Worm (Caenorhabditis elegans) whole organism, L3 larva: Measurements from ENCODE around the gene clec-78.
A peak's percentile ranks its signal among the peaks of the same experiment; 100 is the strongest.

Experiments
- R02D3.7 ChIP-seq: fragments of 150-350 bp; optimal IDR thresholded peaks from 2 replicates; lab custom pipeline; 2014; ENCODE audit warnings: missing biosample characterization, missing genetic modification characterization
- ZK546.5 ChIP-seq: sonication (generic microtip); optimal IDR thresholded peaks from 2 replicates; lab custom pipeline; 2017; ENCODE audit warnings: missing biosample characterization, missing genetic modification characterization
- aly-2 ChIP-seq: fragments of 150-350 bp; optimal IDR thresholded peaks from 2 replicates; lab custom pipeline; 2014; ENCODE audit warnings: missing biosample characterization, missing genetic modification characterization
- ama-1 ChIP-seq: fragments of 150-350 bp; optimal IDR thresholded peaks from 2 replicates; lab custom pipeline; 2018
- daf-12 ChIP-seq: fragments of 150-350 bp; optimal IDR thresholded peaks from 2 replicates; lab custom pipeline; 2014; ENCODE audit warnings: missing biosample characterization, missing genetic modification reagents, missing genetic modification characterization
- egl-27 ChIP-seq: sonication (generic microtip); optimal IDR thresholded peaks from 4 replicates; lab custom pipeline; 2017; ENCODE audit warnings: missing biosample characterization, missing genetic modification reagents, missing genetic modification characterization
- egl-5 ChIP-seq: fragments of 150-350 bp; optimal IDR thresholded peaks from 2 replicates; lab custom pipeline; 2017; ENCODE audit warnings: missing biosample characterization, missing genetic modification reagents, missing genetic modification characterization, inconsistent platforms
- elt-1 ChIP-seq: fragments of 150-350 bp; optimal IDR thresholded peaks from 2 replicates; lab custom pipeline; 2014; ENCODE audit warnings: missing biosample characterization, missing genetic modification characterization
- elt-2 ChIP-seq: sonication (generic microtip); optimal IDR thresholded peaks from 2 replicates; lab custom pipeline; 2016; ENCODE audit warnings: missing genetic modification reagents, mild to moderate bottlenecking, missing genetic modification characterization, missing compliant biosample characterization
- elt-3 ChIP-seq, 3 experiments: fragments of 150-350 bp in 1 of 3; sonication (generic microtip) in 2 of 3; optimal IDR thresholded peaks; 2 replicates in 2 of 3; 4 replicates in 1 of 3; lab custom pipeline; 2014 to 2017; ENCODE audit warnings: missing biosample characterization in 3 of 3, missing genetic modification characterization in 3 of 3
- eor-1 ChIP-seq, 2 experiments: fragments of 150-350 bp; optimal IDR thresholded peaks; 2 replicates each; lab custom pipeline; 2014 to 2018; ENCODE audit warnings: missing biosample characterization in 2 of 2, missing genetic modification characterization in 2 of 2
- fkh-10 ChIP-seq: sonication (generic microtip); optimal IDR thresholded peaks from 2 replicates; lab custom pipeline; 2017; ENCODE audit warnings: missing biosample characterization, missing genetic modification reagents, missing genetic modification characterization
- fkh-2 ChIP-seq: fragments of 150-350 bp; optimal IDR thresholded peaks from 2 replicates; lab custom pipeline; 2014; ENCODE audit warnings: missing biosample characterization, missing genetic modification reagents, missing genetic modification characterization
- fos-1 ChIP-seq: fragments of 150-350 bp; optimal IDR thresholded peaks from 2 replicates; lab custom pipeline; 2014; ENCODE audit warnings: missing biosample characterization, missing genetic modification characterization
- hmg-11 ChIP-seq: sonication (generic microtip); optimal IDR thresholded peaks from 2 replicates; lab custom pipeline; 2016; ENCODE audit warnings: missing genetic modification characterization, missing compliant biosample characterization
- jun-1 ChIP-seq: fragments of 150-350 bp; optimal IDR thresholded peaks from 2 replicates; lab custom pipeline; 2014; ENCODE audit warnings: missing biosample characterization, missing genetic modification reagents, missing genetic modification characterization
- lin-39 ChIP-seq: fragments of 150-350 bp; optimal IDR thresholded peaks from 2 replicates; lab custom pipeline; 2018; ENCODE audit warnings: missing biosample characterization, missing genetic modification reagents, missing genetic modification characterization
- lsy-12 ChIP-seq: sonication (generic microtip); optimal IDR thresholded peaks from 2 replicates; lab custom pipeline; 2016; ENCODE audit warnings: mild to moderate bottlenecking, missing genetic modification characterization, missing compliant biosample characterization
- mdl-1 ChIP-seq: fragments of 150-350 bp; optimal IDR thresholded peaks from 2 replicates; lab custom pipeline; 2014; ENCODE audit warnings: missing biosample characterization, missing genetic modification characterization
- mml-1 ChIP-seq: fragments of 150-350 bp; sonication (generic microtip); optimal IDR thresholded peaks from 3 replicates; lab custom pipeline; 2014; ENCODE audit warnings: missing biosample characterization, missing genetic modification characterization
- nfya-1 ChIP-seq: sonication (generic microtip); optimal IDR thresholded peaks from 2 replicates; lab custom pipeline; 2017; ENCODE audit warnings: missing genetic modification characterization, mild to moderate bottlenecking, missing compliant biosample characterization, antibody characterized with exemption, moderate library complexity; ENCODE audit not compliant: insufficient read depth
- nhr-11 ChIP-seq: fragments of 150-350 bp; optimal IDR thresholded peaks from 2 replicates; lab custom pipeline; 2014; ENCODE audit warnings: missing biosample characterization, missing genetic modification characterization
- nhr-12 ChIP-seq: fragments of 150-350 bp; optimal IDR thresholded peaks from 2 replicates; lab custom pipeline; 2014; ENCODE audit warnings: missing biosample characterization, missing genetic modification characterization
- nhr-237 ChIP-seq: fragments of 150-350 bp; optimal IDR thresholded peaks from 2 replicates; lab custom pipeline; 2014; ENCODE audit warnings: missing biosample characterization, missing genetic modification characterization
- nhr-25 ChIP-seq: sonication (generic microtip); optimal IDR thresholded peaks from 2 replicates; lab custom pipeline; 2017; ENCODE audit warnings: missing biosample characterization, missing genetic modification characterization
- nhr-28 ChIP-seq: fragments of 150-350 bp; optimal IDR thresholded peaks from 2 replicates; lab custom pipeline; 2014; ENCODE audit warnings: missing biosample characterization, missing genetic modification characterization
- nhr-43 ChIP-seq: sonication (generic microtip); optimal IDR thresholded peaks from 2 replicates; lab custom pipeline; 2016; ENCODE audit warnings: mild to moderate bottlenecking, missing genetic modification characterization, missing compliant biosample characterization; ENCODE audit not compliant: poor library complexity, severe bottlenecking
- nhr-67 ChIP-seq: fragments of 150-350 bp; optimal IDR thresholded peaks from 2 replicates; lab custom pipeline; 2014; ENCODE audit warnings: missing biosample characterization, missing genetic modification characterization
- nhr-76 ChIP-seq: fragments of 150-350 bp; sonication (generic microtip); optimal IDR thresholded peaks from 5 replicates; lab custom pipeline; 2014; ENCODE audit warnings: missing biosample characterization, missing genetic modification characterization
- nhr-77 ChIP-seq: fragments of 150-350 bp; optimal IDR thresholded peaks from 2 replicates; lab custom pipeline; 2014; ENCODE audit warnings: missing biosample characterization, missing genetic modification characterization
- pha-4 ChIP-seq: fragments of 150-350 bp; optimal IDR thresholded peaks from 2 replicates; lab custom pipeline; 2014; ENCODE audit warnings: missing biosample characterization, missing genetic modification reagents, missing genetic modification characterization
- pqm-1 ChIP-seq: fragments of 150-350 bp; optimal IDR thresholded peaks from 2 replicates; lab custom pipeline; 2017; ENCODE audit warnings: missing biosample characterization, missing genetic modification characterization, inconsistent platforms
- sea-2 ChIP-seq: fragments of 150-350 bp; sonication (generic microtip); optimal IDR thresholded peaks from 4 replicates; lab custom pipeline; 2014; ENCODE audit warnings: missing biosample characterization, missing genetic modification reagents, missing genetic modification characterization
- unc-39 ChIP-seq: sonication (generic microtip); optimal IDR thresholded peaks from 4 replicates; lab custom pipeline; 2017; ENCODE audit warnings: missing biosample characterization, missing genetic modification characterization
- unc-62 ChIP-seq: fragments of 150-350 bp; sonication (generic microtip); optimal IDR thresholded peaks from 4 replicates; lab custom pipeline; 2014; ENCODE audit warnings: missing biosample characterization, missing genetic modification reagents, missing genetic modification characterization
- zag-1 ChIP-seq: fragments of 150-350 bp; optimal IDR thresholded peaks from 2 replicates; lab custom pipeline; 2014; ENCODE audit warnings: missing biosample characterization, missing genetic modification characterization
- ztf-4 ChIP-seq: fragments of 150-350 bp; optimal IDR thresholded peaks from 2 replicates; lab custom pipeline; 2014; ENCODE audit warnings: missing biosample characterization, missing genetic modification characterization

The clec-78 gene

DNA sequence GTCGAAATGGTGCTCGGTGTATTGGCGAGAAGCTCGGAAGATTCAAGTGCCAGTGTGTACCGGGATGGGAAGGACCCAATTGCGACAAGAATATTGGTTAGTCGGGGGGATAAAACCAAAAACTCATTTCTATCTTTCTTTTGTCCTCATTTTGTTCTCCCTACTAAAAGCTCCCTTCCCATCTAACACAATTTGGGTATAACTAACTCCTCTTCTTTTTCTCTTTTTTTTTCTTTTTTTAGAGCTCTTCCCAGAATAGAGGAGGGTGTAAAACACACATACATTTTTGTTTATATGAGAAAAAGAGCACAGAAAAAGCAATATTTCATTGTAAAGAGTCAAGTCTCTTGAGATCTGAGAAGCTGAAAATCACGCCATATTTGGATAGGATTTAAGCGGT, 16.3 kb downstream of the clec-78 start:
- no peak for TF ChIP-seq elt-1 (tag; lab: Kevin White, UChicago)
- TF ChIP-seq fkh-10 (GFP tag; lab: Kevin White, UChicago) = peak; percentile 61
- TF ChIP-seq ZK546.5 (tag; lab: Kevin White, UChicago) = no peak
- TF ChIP-seq ztf-4 (tag; lab: Kevin White, UChicago) = no peak
- TF ChIP-seq, all 47 proteins: peak for 1

DNA sequence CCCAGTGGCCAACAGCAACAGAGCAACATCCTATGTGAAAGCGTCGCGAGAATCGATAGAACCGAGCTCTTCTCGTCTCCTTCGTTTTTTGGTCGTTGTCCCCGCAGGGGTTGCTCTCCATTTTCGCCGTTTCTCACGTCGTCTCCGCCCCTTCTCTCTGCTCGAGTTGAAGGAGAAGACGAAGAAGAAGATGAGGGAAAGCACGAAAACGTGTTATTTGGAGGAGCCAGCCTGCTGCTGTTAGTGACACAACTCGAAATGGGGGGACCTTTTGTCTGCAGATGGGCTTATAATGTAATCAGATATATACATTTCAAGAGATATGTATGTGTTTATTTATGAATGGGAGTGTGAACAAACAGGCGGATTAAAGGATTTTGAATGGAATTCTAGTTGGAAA, 18.8 kb downstream of the clec-78 start, which contains the start of gene W02C12.2:
Gene W02C12.2 (minus strand): TSS at position 277 of the 400 bp plus-strand sequence.
- no peak for TF ChIP-seq nhr-12 (tag; lab: Kevin White, UChicago)
- TF ChIP-seq nhr-43 (tag; lab: Kevin White, UChicago) = no peak
- TF ChIP-seq elt-3 (tag; optimal IDR thresholded peaks at IDR 0.05; lab: Kevin White, UChicago) = no peak
- no peak for TF ChIP-seq pqm-1 (tag; lab: Kevin White, UChicago)
- TF ChIP-seq unc-39 (tag; lab: Kevin White, UChicago) = no peak
- no peak for TF ChIP-seq nhr-237
- no peak for TF ChIP-seq fkh-10 (GFP tag; lab: Kevin White, UChicago)
- no peak for TF ChIP-seq nhr-25
- no peak for TF ChIP-seq lin-39 (tag; lab: Kevin White, UChicago)
- no peak for TF ChIP-seq eor-1 (tag; optimal IDR thresholded peaks at IDR 0.05; lab: Kevin White, UChicago)
- TF ChIP-seq daf-12 = no peak
- TF ChIP-seq mdl-1 (tag; lab: Kevin White, UChicago) = no peak
- TF ChIP-seq unc-62 (GFP tag; lab: Kevin White, UChicago) = no peak
- TF ChIP-seq nhr-28 = no peak

DNA sequence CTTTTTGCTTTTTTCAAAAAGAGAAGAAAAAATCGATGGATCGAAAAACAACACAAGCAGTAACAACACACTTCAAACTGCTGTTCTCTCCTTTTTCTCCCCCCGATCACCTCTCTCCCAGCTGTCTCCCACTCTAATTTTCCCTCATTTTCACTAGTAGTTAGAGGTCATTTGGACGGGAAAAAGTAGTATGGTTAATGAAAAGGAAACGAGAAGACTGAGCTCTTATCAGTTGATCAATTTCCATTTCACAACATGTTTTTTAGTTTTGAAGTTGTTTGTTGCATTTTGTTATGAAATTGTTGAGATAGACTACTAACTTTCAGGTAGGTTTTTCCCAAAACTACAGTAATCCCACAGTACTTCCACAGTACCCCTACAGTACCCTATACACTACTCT, 19.5 kb downstream of the clec-78 start:
- TF ChIP-seq nhr-76 = no peak
- no peak for TF ChIP-seq nhr-11 (tag; lab: Kevin White, UChicago)
- TF ChIP-seq pha-4 (tag; lab: Kevin White, UChicago) = no peak
- no peak for TF ChIP-seq nhr-28

- TF ChIP-seq egl-27 (tag; lab: Kevin White, UChicago) = no peak
- no peak for TF ChIP-seq nhr-237
- TF ChIP-seq nhr-76 = no peak
- TF ChIP-seq zag-1 (tag; lab: Kevin White, UChicago) = no peak
- TF ChIP-seq jun-1 (tag; lab: Kevin White, UChicago) = no peak
- TF ChIP-seq fos-1 (tag; lab: Kevin White, UChicago) = no peak
- no peak for TF ChIP-seq mdl-1 (tag; lab: Kevin White, UChicago)
- TF ChIP-seq pqm-1 (tag; lab: Kevin White, UChicago) = no peak
- TF ChIP-seq fkh-10 (GFP tag; lab: Kevin White, UChicago) = no peak
- no peak for TF ChIP-seq hmg-11 (tag; lab: Kevin White, UChicago)
- TF ChIP-seq lin-39 (tag; lab: Kevin White, UChicago) = no peak
- no peak for TF ChIP-seq ama-1 (lab: Kevin White, UChicago)
- TF ChIP-seq aly-2 = no peak
- no peak for TF ChIP-seq nhr-25
- no peak for TF ChIP-seq elt-2 (tag; lab: Kevin White, UChicago)
- TF ChIP-seq fkh-2 (tag; lab: Kevin White, UChicago) = no peak
- TF ChIP-seq nhr-67 = no peak
- no peak for TF ChIP-seq ZK546.5 (tag; lab: Kevin White, UChicago)
Observed at ce11 chrIV:4009923-4010322, 21.0 kb downstream of the clec-78 start.

ce11 chrIV:4013621-4014020, 24.7 kb downstream of the clec-78 start:
- TF ChIP-seq nhr-25 = no peak
- TF ChIP-seq hmg-11 (tag; lab: Kevin White, UChicago) = no peak
- TF ChIP-seq egl-5 = no peak
- no peak for TF ChIP-seq R02D3.7 (tag; lab: Kevin White, UChicago)

DNA sequence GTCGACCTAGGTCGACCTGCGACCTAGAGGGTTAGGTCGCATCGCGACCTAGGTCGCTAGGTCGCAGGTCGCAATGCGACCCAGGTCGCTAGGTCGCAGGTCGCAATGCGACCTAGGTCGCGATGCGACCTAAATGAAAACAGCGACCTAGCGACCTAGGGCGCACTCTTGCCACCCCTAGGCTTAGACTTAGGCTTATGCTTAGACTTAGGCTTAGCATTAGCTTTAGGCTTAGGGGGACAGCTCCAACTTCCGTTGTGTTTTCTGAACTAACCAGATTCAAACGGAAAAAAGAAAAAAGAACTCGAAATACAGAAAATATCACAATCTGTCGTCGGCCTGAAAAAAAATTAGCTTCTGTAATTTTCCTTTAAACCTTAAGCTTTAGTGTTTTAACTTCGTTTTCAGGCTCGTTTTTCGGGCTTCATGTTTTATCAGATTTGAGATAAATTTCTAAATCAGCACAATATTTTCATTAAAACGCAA, 25.5 kb downstream of the clec-78 start:
- TF ChIP-seq nhr-77 (peak; percentile 46), R02D3.7 (tag; lab: Kevin White, UChicago) (peak; percentile 7), nfya-1 (tag; lab: Kevin White, UChicago) (no peak), fos-1 (tag; lab: Kevin White, UChicago) (no peak), elt-1 (tag; lab: Kevin White, UChicago) (no peak), nhr-67 (no peak), sea-2 (GFP tag; lab: Kevin White, UChicago) (no peak), mml-1 (tag; lab: Kevin White, UChicago) (no peak), unc-39 (tag; lab: Kevin White, UChicago) (no peak), ama-1 (lab: Kevin White, UChicago) (no peak), nhr-76 (no peak), elt-2 (tag; lab: Kevin White, UChicago) (peak; percentile 2), lsy-12 (tag; lab: Kevin White, UChicago) (no peak)
